Fruit fly (Drosophila melanogaster): ENCODE results near the gene GstD2.

Gene GstD2

DNA sequence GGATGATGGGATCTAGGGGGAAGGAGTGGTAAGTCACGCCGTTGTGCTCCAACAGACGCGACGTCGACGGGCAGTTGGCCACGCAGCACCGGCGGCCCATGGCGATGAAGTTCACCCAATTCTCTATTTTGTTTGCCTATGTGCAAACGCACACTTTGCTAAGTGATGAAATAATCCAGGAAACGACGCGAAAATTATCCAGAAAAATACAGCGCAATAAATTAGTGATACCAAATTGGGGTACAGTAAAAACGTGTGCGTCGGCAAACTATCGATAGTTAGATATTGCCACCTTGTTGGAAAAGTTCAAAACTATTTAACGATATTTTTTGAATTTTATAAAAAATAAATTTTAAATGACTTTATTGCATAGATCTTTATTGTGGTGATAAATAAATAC is 15.7 kb upstream of the GstD2 start, which contains the start of gene MBD-R2 (continued):
- TF ChIP-seq CG9215 (GFP tag; IDR thresholded peaks at IDR 0.05) = no peak
- TF ChIP-seq CoRest (tag; optimal IDR thresholded peaks at IDR 0.05) = peak; percentile 19
- TF ChIP-seq ssp (GFP tag; IDR thresholded peaks at IDR 0.05) = no peak
- peak in 1 of 2 experiments; percentile 21 for TF ChIP-seq Pdp1 (GFP tag; optimal IDR thresholded peaks at IDR 0.05)
- 0 out of 3 replicates have a peak, but pooled peaks have one; percentile 33 for TF ChIP-seq ci (GFP tag; IDR thresholded peaks at IDR 0.05)
- TF ChIP-seq CG17328 (GFP tag; IDR thresholded peaks at IDR 0.05) = 0 out of 2 replicates have a peak, but pooled peaks have one; percentile 27
- TF ChIP-seq pzg (GFP tag; optimal IDR thresholded peaks at IDR 0.05) = peak; percentile 67
- TF ChIP-seq CG31224 (GFP tag; IDR thresholded peaks at IDR 0.05) = no peak
- TF ChIP-seq CG31441 (GFP tag; IDR thresholded peaks at IDR 0.05) = peak; percentile 25; the same call in 1 of the 2 replicates
- no peak for TF ChIP-seq esg (GFP tag; conservative IDR thresholded peaks at IDR 0.05)
- TF ChIP-seq CG9797 (GFP tag; optimal IDR thresholded peaks at IDR 0.05) = peak; percentile 60
- no peak for TF ChIP-seq Camta (GFP tag; optimal IDR thresholded peaks at IDR 0.05)
- peak; percentile 75 for TF ChIP-seq amos (GFP tag; IDR thresholded peaks at IDR 0.05; ENCODE audit: partially characterized antibody)
- TF ChIP-seq Neu2 (GFP tag; optimal IDR thresholded peaks at IDR 0.05; ENCODE audit: borderline replicate concordance) = no peak
- TF ChIP-seq Nf-YC (tag; optimal IDR thresholded peaks at IDR 0.05) = peak; percentile 24
- peak; percentile 52; the same call in 2 of the 3 replicates for TF ChIP-seq vnd (GFP tag; IDR thresholded peaks at IDR 0.05; ENCODE audit: partially characterized antibody)
- TF ChIP-seq dmrt11E (tag; optimal IDR thresholded peaks at IDR 0.05) = no peak
- TF ChIP-seq HmgZ (tag; optimal IDR thresholded peaks at IDR 0.05) = peak; percentile 47
- peak; percentile 42; the same call in 1 of the 2 replicates for TF ChIP-seq sna (GFP tag; IDR thresholded peaks at IDR 0.05; ENCODE audit: partially characterized antibody)
- peak; percentile 54 for TF ChIP-seq Lhr (GFP tag; optimal IDR thresholded peaks at IDR 0.05)
- peak; percentile 38 for TF ChIP-seq CG2712 (tag; optimal IDR thresholded peaks at IDR 0.05)
- peak; percentile 80; the same call in 2 of the 3 replicates for TF ChIP-seq Opbp (GFP tag; IDR thresholded peaks at IDR 0.05; ENCODE audit: partially characterized antibody)
- TF ChIP-seq CG14710 (tag; optimal IDR thresholded peaks at IDR 0.05) = peak; percentile 46
- no peak for TF ChIP-seq CG7987 (GFP tag; optimal IDR thresholded peaks at IDR 0.05)
- TF ChIP-seq Bgb (GFP tag; IDR thresholded peaks at IDR 0.05; ENCODE audit: partially characterized antibody) = peak; percentile 67
- peak; percentile 39 for TF ChIP-seq CG1603 (tag; optimal IDR thresholded peaks at IDR 0.05)
- peak; percentile 73 for TF ChIP-seq sens (GFP tag)
- peak; percentile 35 for TF ChIP-seq Med (GFP tag)
- no peak for TF ChIP-seq CG33213 (GFP tag; optimal IDR thresholded peaks at IDR 0.05)
- peak; percentile 52 for TF ChIP-seq CTCF (GFP tag; optimal IDR thresholded peaks at IDR 0.05)
- TF ChIP-seq Myb (GFP tag; optimal IDR thresholded peaks at IDR 0.05) = peak; percentile 65
- peak; percentile 65 for TF ChIP-seq stwl (tag; optimal IDR thresholded peaks at IDR 0.05)
- TF ChIP-seq Scr (GFP tag; IDR thresholded peaks at IDR 0.05; ENCODE audit: partially characterized antibody) = peak; percentile 76
- TF ChIP-seq gfzf (GFP tag; optimal IDR thresholded peaks at IDR 0.05) = peak; percentile 74
- TF ChIP-seq MESR4 (GFP tag; optimal IDR thresholded peaks at IDR 0.05) = peak; percentile 96
- peak; percentile 71 for TF ChIP-seq E2f2 (GFP tag; IDR thresholded peaks at IDR 0.05)
- TF ChIP-seq sug (tag; optimal IDR thresholded peaks at IDR 0.05) = peak; percentile 0
- TF ChIP-seq knrl (GFP tag; IDR thresholded peaks at IDR 0.05; ENCODE audit: partially characterized antibody) = peak; percentile 78
- 0 out of 3 replicates have a peak, but pooled peaks have one; percentile 48 for TF ChIP-seq mld (GFP tag; IDR thresholded peaks at IDR 0.05; ENCODE audit: partially characterized antibody)
- TF ChIP-seq Xrp1 (GFP tag; IDR thresholded peaks at IDR 0.05) = 0 out of 2 replicates have a peak, but pooled peaks have one; percentile 16
- TF ChIP-seq nmo (GFP tag; optimal IDR thresholded peaks at IDR 0.05) = peak; percentile 23
- TF ChIP-seq Dll (GFP tag; IDR thresholded peaks at IDR 0.05; ENCODE audit: partially characterized antibody) = peak; percentile 78
- no peak for TF ChIP-seq CG6254 (GFP tag; optimal IDR thresholded peaks at IDR 0.05)
- TF ChIP-seq CG6683 (GFP tag; optimal IDR thresholded peaks at IDR 0.05) = no peak
- no peak for TF ChIP-seq eve (GFP tag; optimal IDR thresholded peaks at IDR 0.05)
- TF ChIP-seq CG34422 (GFP tag; IDR thresholded peaks at IDR 0.05) = 0 out of 3 replicates have a peak, but pooled peaks have one; percentile 38
- TF ChIP-seq hbn (GFP tag; IDR thresholded peaks at IDR 0.05; ENCODE audit: partially characterized antibody) = peak; percentile 71
- TF ChIP-seq MBD-R2 (GFP tag; IDR thresholded peaks at IDR 0.05) = peak; percentile 82
- TF ChIP-seq BEAF-32 (GFP tag; optimal IDR thresholded peaks at IDR 0.05) = peak; percentile 82

Data from whole organism, embryonic.